Fruit fly (Drosophila melanogaster) whole organism, adult: ENCODE measurements around the gene CG34116.

Source experiments
- CG11617 ChIP-seq: fragments of 200-800 bp; sonication (Bioruptor generic); optimal IDR thresholded peaks from 2 replicates; lab custom pipeline; 2017; ENCODE audit warnings: mild to moderate bottlenecking, missing biosample characterization, missing genetic modification reagents, missing genetic modification characterization
- CG12768 ChIP-seq: fragments of 200-800 bp; sonication (Bioruptor generic); optimal IDR thresholded peaks from 2 replicates; lab custom pipeline; 2017; ENCODE audit warnings: missing biosample characterization, missing genetic modification characterization, mild to moderate bottlenecking, moderate library complexity, missing genetic modification reagents
- CG14711 ChIP-seq: fragments of 200-800 bp; sonication (Bioruptor generic); optimal IDR thresholded peaks from 2 replicates; lab custom pipeline; 2018; ENCODE audit warnings: missing biosample characterization, mild to moderate bottlenecking, missing genetic modification characterization, moderate library complexity
- CG1620 ChIP-seq: fragments of 200-800 bp; sonication (Bioruptor generic); optimal IDR thresholded peaks from 2 replicates; lab custom pipeline; 2016; ENCODE audit warnings: missing biosample characterization, missing genetic modification characterization
- CG33017 ChIP-seq: fragments of 200-800 bp; sonication (Bioruptor generic); optimal IDR thresholded peaks from 2 replicates; lab custom pipeline; 2018; ENCODE audit warnings: missing biosample characterization, mild to moderate bottlenecking, missing genetic modification characterization, moderate library complexity
- CG5204 ChIP-seq: fragments of 200-800 bp; sonication (Bioruptor generic); optimal IDR thresholded peaks from 2 replicates; lab custom pipeline; 2016; ENCODE audit warnings: missing biosample characterization, missing genetic modification characterization
- CG7045 ChIP-seq: fragments of 200-800 bp; sonication (Bioruptor generic); optimal IDR thresholded peaks from 2 replicates; lab custom pipeline; 2017; ENCODE audit warnings: missing biosample characterization, mild to moderate bottlenecking, missing genetic modification characterization
- CG7101 ChIP-seq: fragments of 200-800 bp; sonication (Bioruptor generic); optimal IDR thresholded peaks from 2 replicates; lab custom pipeline; 2018; ENCODE audit warnings: missing biosample characterization, mild to moderate bottlenecking, missing genetic modification characterization, moderate library complexity
- Clk ChIP-seq: fragments of 200-800 bp; sonication (Bioruptor generic); optimal IDR thresholded peaks from 2 replicates; lab custom pipeline; 2017; ENCODE audit warnings: missing biosample characterization, missing genetic modification characterization
- Crg-1 ChIP-seq: fragments of 200-800 bp; sonication (Bioruptor generic); optimal IDR thresholded peaks from 2 replicates; lab custom pipeline; 2016; ENCODE audit warnings: missing biosample characterization, missing genetic modification characterization
- Hr96 ChIP-seq: fragments of 200-800 bp; sonication (Bioruptor generic); optimal IDR thresholded peaks from 2 replicates; lab custom pipeline; 2016; ENCODE audit warnings: missing biosample characterization, missing genetic modification characterization
- Mnt ChIP-seq: fragments of 200-800 bp; sonication (Bioruptor generic); optimal IDR thresholded peaks from 2 replicates; lab custom pipeline; 2016; ENCODE audit warnings: missing biosample characterization, mild to moderate bottlenecking, missing genetic modification characterization
- bab1 ChIP-seq: fragments of 200-800 bp; sonication (Bioruptor generic); optimal IDR thresholded peaks from 3 replicates; lab custom pipeline; 2019; ENCODE audit warnings: missing biosample characterization, mild to moderate bottlenecking, missing genetic modification characterization, moderate library complexity
- cic ChIP-seq: fragments of 200-800 bp; sonication (Bioruptor generic); optimal IDR thresholded peaks from 2 replicates; lab custom pipeline; 2017; ENCODE audit warnings: missing biosample characterization, mild to moderate bottlenecking, missing genetic modification characterization, moderate library complexity
- cnc ChIP-seq, 2 experiments: fragments of >200 bp; optimal IDR thresholded peaks; 2 replicates each; lab custom pipeline; 2017
- kay ChIP-seq: fragments of 200-800 bp; sonication (Bioruptor generic); peaks from one replicate; lab custom pipeline; 2016; ENCODE audit warnings: missing biosample characterization, missing genetic modification characterization, borderline replicate concordance
- ovo ChIP-seq: fragments of 200-800 bp; sonication (Bioruptor generic); optimal IDR thresholded peaks from 2 replicates; lab custom pipeline; 2016; ENCODE audit warnings: missing biosample characterization, missing genetic modification characterization
- pad ChIP-seq: fragments of 200-800 bp; sonication (Bioruptor generic); optimal IDR thresholded peaks from 3 replicates; lab custom pipeline; 2017; ENCODE audit warnings: missing biosample characterization, missing genetic modification characterization, mild to moderate bottlenecking, moderate library complexity, missing genetic modification reagents
- tj ChIP-seq: fragments of 200-800 bp; sonication (Bioruptor generic); optimal IDR thresholded peaks from 3 replicates; lab custom pipeline; 2017; ENCODE audit warnings: missing biosample characterization, mild to moderate bottlenecking, missing genetic modification characterization, moderate library complexity
- toe ChIP-seq: fragments of 200-800 bp; sonication (Bioruptor generic); optimal IDR thresholded peaks from 2 replicates; lab custom pipeline; 2016; ENCODE audit warnings: missing biosample characterization, missing genetic modification characterization

The CG34116 gene

DNA sequence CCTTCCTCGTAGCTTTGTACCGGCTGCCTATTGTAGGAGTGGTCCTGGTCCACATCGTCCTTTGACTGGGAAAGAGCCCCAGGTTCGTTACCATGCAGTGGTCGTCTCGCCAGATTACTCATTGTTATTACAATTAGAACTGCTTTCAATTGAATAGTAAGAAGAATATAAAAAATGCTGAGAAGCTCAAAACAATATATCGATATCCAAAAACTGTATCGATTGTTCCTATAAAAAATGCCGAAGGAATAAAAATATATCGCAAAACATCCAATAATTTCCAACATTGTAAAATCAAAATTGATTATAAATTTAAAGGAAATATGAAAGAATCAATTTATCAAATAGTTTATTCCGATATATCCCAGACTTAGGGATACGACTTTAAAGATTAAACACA, 928 bp downstream of the CG34116 start, which contains the start of the genes TORIP and Ccdc58:
Gene TORIP, minus strand, starts transcription at position 173 of the 400 bp plus-strand sequence.
Gene Ccdc58, plus strand, starts transcription at position 274 of the 400 bp plus-strand sequence.
- peak; percentile 75 for TF ChIP-seq tj (GFP tag; lab: Kevin White, UChicago)
- no peak for TF ChIP-seq pad
- TF ChIP-seq ovo: no peak

DNA sequence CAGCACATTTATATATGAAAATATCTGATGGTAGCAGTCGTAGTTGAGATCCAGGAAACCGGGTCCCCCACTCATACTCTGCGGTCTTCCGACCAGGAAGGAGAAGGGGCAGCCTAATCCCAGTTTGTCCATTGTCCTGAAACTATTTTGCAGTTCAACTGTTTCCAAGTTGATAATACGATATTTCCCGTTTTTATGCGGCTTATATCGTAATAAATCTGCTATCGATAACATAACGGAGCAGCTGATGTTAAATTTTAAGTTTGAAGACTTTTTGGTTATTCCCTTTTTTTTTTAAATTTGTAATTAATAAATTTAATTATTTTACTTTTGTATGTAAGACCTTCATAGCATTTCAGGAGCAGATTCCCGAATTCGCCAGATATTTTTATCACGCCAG, 4.7 kb downstream of the CG34116 start, which contains the start of gene CG14102:
Gene CG14102, minus strand, starts transcription at position 187 of the 400 bp plus-strand sequence.
- TF ChIP-seq CG5204 (GFP tag; lab: Kevin White, UChicago) (no peak), cic (GFP tag; lab: Kevin White, UChicago) (no peak), tj (GFP tag; lab: Kevin White, UChicago) (no peak), CG11617 (no peak), CG7045 (GFP tag; lab: Kevin White, UChicago) (no peak), Clk (no peak), CG7101 (tag; lab: Kevin White, UChicago) (no peak), Mnt (GFP tag; lab: Kevin White, UChicago) (no peak), pad (no peak), cnc (optimal IDR thresholded peaks at IDR 0.05; lab: Kevin White, UChicago) (no peak), CG1620 (no peak), kay (GFP tag; lab: Kevin White, UChicago) (no peak), Hr96 (GFP tag; lab: Kevin White, UChicago) (no peak), toe (GFP tag; lab: Kevin White, UChicago) (no peak), CG14711 (no peak), ovo (no peak), Crg-1 (GFP tag; lab: Kevin White, UChicago) (no peak)

DNA sequence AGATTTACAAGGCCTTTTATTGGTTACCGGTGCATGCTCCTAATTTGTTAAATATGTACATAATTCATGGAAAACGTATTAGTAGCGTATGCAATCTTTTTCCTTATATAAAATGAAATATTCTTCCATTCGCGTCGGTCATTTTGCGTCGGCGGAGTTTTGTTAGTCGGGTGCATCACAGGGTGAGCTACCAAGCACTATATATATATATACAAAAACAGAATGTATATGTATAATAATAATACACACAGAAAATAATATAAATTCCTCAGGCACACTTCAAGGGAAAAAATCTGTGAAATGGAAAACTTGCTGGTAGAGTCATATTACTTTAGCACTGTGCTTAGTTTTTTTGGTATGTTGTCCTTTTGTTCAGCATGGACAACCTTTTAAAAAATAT, 6.9 kb downstream of the CG34116 start, which contains the start of gene Ir76a:
Gene Ir76a, plus strand, starts transcription at position 301 of the 400 bp plus-strand sequence.
- no peak for TF ChIP-seq pad
- no peak for TF ChIP-seq Crg-1 (GFP tag; lab: Kevin White, UChicago)
- peak; percentile 25 for TF ChIP-seq tj (GFP tag; lab: Kevin White, UChicago)

- TF ChIP-seq CG1620 (peak; percentile 75), kay (GFP tag; lab: Kevin White, UChicago) (peak; percentile 98), Mnt (GFP tag; lab: Kevin White, UChicago) (peak; percentile 82), CG7045 (GFP tag; lab: Kevin White, UChicago) (peak; percentile 90), cic (GFP tag; lab: Kevin White, UChicago) (peak; percentile 66), toe (GFP tag; lab: Kevin White, UChicago) (peak; percentile 86), CG12768 (GFP tag; lab: Kevin White, UChicago) (peak; percentile 89), pad (peak; percentile 71), CG5204 (GFP tag; lab: Kevin White, UChicago) (no peak), cnc (optimal IDR thresholded peaks at IDR 0.05; lab: Kevin White, UChicago) (no peak), tj (GFP tag; lab: Kevin White, UChicago) (peak; percentile 80), CG7101 (tag; lab: Kevin White, UChicago) (peak; percentile 84), CG14711 (peak; percentile 59), Crg-1 (GFP tag; lab: Kevin White, UChicago) (peak; percentile 85), CG11617 (peak; percentile 96), ovo (peak; percentile 61), CG33017 (tag; lab: Kevin White, UChicago) (peak; percentile 87), Hr96 (GFP tag; lab: Kevin White, UChicago) (peak; percentile 78), Clk (peak; percentile 69), bab1 (GFP tag; lab: Kevin White, UChicago) (peak; percentile 91)
Measured at dm6 chr3L:19794203-19794802, 11.5 kb downstream of the CG34116 start.

DNA sequence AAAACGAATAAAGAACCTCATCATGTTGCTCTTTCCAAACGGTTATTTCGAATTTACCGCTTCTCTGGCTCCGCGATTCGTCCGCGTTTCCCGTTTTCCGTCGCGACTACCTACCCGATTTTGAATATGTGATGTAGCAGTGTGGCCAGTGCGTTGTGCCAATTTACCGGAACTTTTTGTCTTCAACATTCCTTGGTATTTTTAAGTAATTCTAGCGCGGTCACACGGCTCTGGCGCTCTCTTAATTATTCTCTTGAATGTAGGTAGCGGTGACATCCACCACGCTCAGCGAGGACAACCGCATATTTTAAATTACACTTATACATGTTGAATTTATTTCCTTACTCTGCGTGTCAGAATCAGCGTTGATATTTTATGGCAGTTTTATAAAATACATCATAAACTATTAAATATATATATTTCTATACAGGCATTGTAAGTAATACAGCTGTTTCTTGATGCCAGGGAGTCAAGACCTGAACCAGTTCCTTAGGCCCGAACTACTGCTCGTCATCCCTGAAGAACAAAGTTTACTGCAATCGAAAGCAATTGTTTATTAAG, 12.3 kb downstream of the CG34116 start, which contains the start of the genes CG42637, Gyc76C and SREBP:
Gene CG42637, minus strand, starts transcription at position 132 of the 561 bp plus-strand sequence.
Gene Gyc76C, minus strand, starts transcription at position 132 of the 561 bp plus-strand sequence.
Gene SREBP, plus strand, starts transcription at position 498 of the 561 bp plus-strand sequence.
- TF ChIP-seq CG33017 (tag; lab: Kevin White, UChicago) (no peak), pad (no peak), bab1 (GFP tag; lab: Kevin White, UChicago) (peak; percentile 31), tj (GFP tag; lab: Kevin White, UChicago) (peak; percentile 42), ovo (peak; percentile 81), kay (GFP tag; lab: Kevin White, UChicago) (peak; percentile 90)

- TF ChIP-seq CG14711: peak; percentile 91
- TF ChIP-seq CG12768 (GFP tag; lab: Kevin White, UChicago): peak; percentile 65
- TF ChIP-seq bab1 (GFP tag; lab: Kevin White, UChicago): no peak
- TF ChIP-seq tj (GFP tag; lab: Kevin White, UChicago): peak; percentile 58
- TF ChIP-seq pad: no peak
- no peak for TF ChIP-seq Mnt (GFP tag; lab: Kevin White, UChicago)
Measured at dm6 chr3L:19792717-19793437, 13.0 kb downstream of the CG34116 start.
